Worm (Caenorhabditis elegans) whole organism, midembryonic: ENCODE data around the gene bath-4.
"Not testable (repeated sequence)": the region's sequence is repeated elsewhere in the genome, so short reads cannot be mapped to it uniquely, and the experiment has no call there.

Source experiments
- T22C8.4 ChIP-seq: fragments of 200-800 bp; sonication (Bioruptor generic); IDR thresholded peaks from 2 replicates; pipeline ENCODE4 v1.3.6; 2022; ENCODE audit warnings: missing genetic modification characterization, missing compliant biosample characterization
- cog-1 ChIP-seq: sonication (generic microtip); optimal IDR thresholded peaks from 2 replicates; lab custom pipeline; 2016; ENCODE audit warnings: missing genetic modification characterization, missing compliant biosample characterization
- flt-1 ChIP-seq: fragments of 200-800 bp; sonication (Bioruptor generic); IDR thresholded peaks from 2 replicates; pipeline ENCODE4 v1.3.6; 2022; ENCODE audit warnings: missing genetic modification characterization, missing compliant biosample characterization
- klf-2 ChIP-seq: fragments of 200-800 bp; sonication (Bioruptor generic); conservative IDR thresholded peaks from 2 replicates; pipeline ENCODE4 v1.3.6; 2022; ENCODE audit warnings: missing genetic modification reagents, missing genetic modification characterization, missing compliant biosample characterization
- med-1 ChIP-seq: sonication (generic microtip); optimal IDR thresholded peaks from 2 replicates; lab custom pipeline; 2017; ENCODE audit warnings: missing genetic modification characterization, mild to moderate bottlenecking, missing compliant biosample characterization, antibody characterized with exemption, missing genetic modification reagents; ENCODE audit not compliant: insufficient read depth
- ref-1 ChIP-seq: fragments of 200-800 bp; sonication (Bioruptor generic); conservative IDR thresholded peaks from 2 replicates; pipeline ENCODE4 v1.3.6; 2022; ENCODE audit warnings: missing genetic modification reagents, missing genetic modification characterization, missing compliant biosample characterization
- tab-1 ChIP-seq: fragments of 200-800 bp; sonication (Bioruptor generic); IDR thresholded peaks from 2 replicates; pipeline ENCODE4 v1.3.6; 2022; ENCODE audit warnings: missing genetic modification characterization, missing compliant biosample characterization
- ztf-23 ChIP-seq: fragments of 200-800 bp; sonication (Bioruptor generic); IDR thresholded peaks from 2 replicates; pipeline ENCODE4 v1.3.6; 2022; ENCODE audit warnings: missing genetic modification reagents, missing genetic modification characterization, missing compliant biosample characterization
- ztf-29 ChIP-seq: fragments of 200-800 bp; sonication (Bioruptor generic); IDR thresholded peaks from 2 replicates; pipeline ENCODE4 v1.3.6; 2022; ENCODE audit warnings: missing genetic modification reagents, missing genetic modification characterization, missing compliant biosample characterization

Gene bath-4

ce11 chrII:1917862-1918261 is at the start of gene bath-4:
Gene bath-4, minus strand, starts transcription at chrII:1917962.
- TF ChIP-seq klf-2 (GFP tag; lab: Robert Waterston, UW) (no peak), tab-1 (GFP tag; lab: Robert Waterston, UW) (no peak), ztf-29 (GFP tag; lab: Robert Waterston, UW) (no peak), ref-1 (GFP tag; lab: Robert Waterston, UW) (no peak), med-1 (GFP tag; lab: Kevin White, UChicago) (no peak), T22C8.4 (no peak), ztf-23 (GFP tag; lab: Robert Waterston, UW) (no peak), cog-1 (tag; lab: Kevin White, UChicago) (no peak), flt-1 (no peak)

DNA sequence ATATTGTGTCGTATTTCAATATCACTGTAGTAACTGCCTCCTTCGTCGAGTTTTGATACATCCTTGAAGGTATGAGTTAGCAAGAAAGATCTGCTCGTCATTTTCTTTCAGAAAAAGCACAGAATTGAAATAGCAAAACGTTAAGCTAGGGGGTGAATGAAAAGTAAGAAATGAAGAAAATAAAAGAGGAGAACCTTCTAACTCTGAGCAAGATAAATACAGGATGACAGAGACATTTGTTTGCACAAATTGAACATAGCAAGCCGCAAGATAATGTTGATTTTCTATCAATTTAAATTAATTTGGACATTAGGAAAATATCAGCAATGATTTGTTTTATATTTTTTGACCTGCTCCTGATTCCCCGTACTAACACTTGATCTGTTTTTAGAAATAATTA is 37.8 kb upstream of the bath-4 start, which contains the start of gene math-49:
Gene math-49 (minus strand): TSS at position 101 of the 400 bp plus-strand sequence.
- not testable (repeated sequence) for TF ChIP-seq ref-1 (GFP tag; lab: Robert Waterston, UW); T22C8.4; flt-1

DNA sequence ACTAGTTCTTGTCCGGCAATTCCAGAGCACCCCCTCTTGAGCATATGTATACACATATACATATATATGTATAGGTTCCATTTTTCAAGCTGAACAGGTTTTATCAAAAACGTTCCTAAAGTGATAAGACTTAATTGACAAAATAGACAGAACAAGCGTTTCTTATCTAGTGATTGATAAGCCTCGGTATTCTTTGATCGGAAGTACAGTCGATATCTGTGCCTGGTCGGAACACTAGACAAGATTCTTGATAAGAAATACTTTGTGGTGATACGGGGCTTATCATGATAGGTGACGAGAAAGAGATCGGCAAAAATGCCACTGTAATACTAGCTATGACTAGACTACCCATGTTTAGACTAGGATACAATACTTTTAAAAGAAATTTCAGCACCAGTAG is 31.4 kb upstream of the bath-4 start:
- no peak for TF ChIP-seq tab-1 (GFP tag; lab: Robert Waterston, UW)
- no peak for TF ChIP-seq ztf-29 (GFP tag; lab: Robert Waterston, UW)
- no peak for TF ChIP-seq med-1 (GFP tag; lab: Kevin White, UChicago)
- TF ChIP-seq T22C8.4: no peak
- TF ChIP-seq ztf-23 (GFP tag; lab: Robert Waterston, UW): no peak
- no peak for TF ChIP-seq ref-1 (GFP tag; lab: Robert Waterston, UW)
- no peak for TF ChIP-seq klf-2 (GFP tag; lab: Robert Waterston, UW)
- TF ChIP-seq flt-1: no peak
- TF ChIP-seq cog-1 (tag; lab: Kevin White, UChicago): no peak

ce11 chrII:1948393-1948792 is 30.6 kb upstream of the bath-4 start, which contains the start of gene ZK250.2:
Gene ZK250.2, plus strand, starts transcription at chrII:1948693.
- not testable (repeated sequence) for TF ChIP-seq flt-1; ztf-23 (GFP tag; lab: Robert Waterston, UW); ref-1 (GFP tag; lab: Robert Waterston, UW)

DNA sequence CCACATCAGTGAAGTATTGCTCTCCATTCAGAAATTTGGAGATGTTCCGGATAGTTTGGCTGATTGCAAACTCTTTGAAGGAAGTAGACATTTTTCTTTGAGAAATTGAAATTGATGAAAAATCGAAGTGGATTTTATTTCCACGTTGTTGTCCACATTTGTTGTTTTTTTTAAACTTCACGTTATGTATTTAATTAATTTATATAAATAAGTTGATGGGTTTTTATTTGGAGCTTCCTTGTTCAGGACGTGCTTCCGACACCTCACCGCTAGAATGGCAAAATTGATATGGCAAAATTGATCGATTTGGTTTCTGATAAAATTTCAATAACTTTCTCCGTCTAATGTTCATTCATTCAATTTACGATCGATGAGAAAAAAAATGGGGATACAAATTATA is 28.7 kb upstream of the bath-4 start, which contains the start of gene math-48:
Gene math-48 (minus strand): TSS at position 101 of the 400 bp plus-strand sequence.
- no peak for TF ChIP-seq flt-1
- no peak for TF ChIP-seq tab-1 (GFP tag; lab: Robert Waterston, UW)
- no peak for TF ChIP-seq cog-1 (tag; lab: Kevin White, UChicago)
- no peak for TF ChIP-seq ztf-23 (GFP tag; lab: Robert Waterston, UW)
- TF ChIP-seq ref-1 (GFP tag; lab: Robert Waterston, UW): no peak

DNA sequence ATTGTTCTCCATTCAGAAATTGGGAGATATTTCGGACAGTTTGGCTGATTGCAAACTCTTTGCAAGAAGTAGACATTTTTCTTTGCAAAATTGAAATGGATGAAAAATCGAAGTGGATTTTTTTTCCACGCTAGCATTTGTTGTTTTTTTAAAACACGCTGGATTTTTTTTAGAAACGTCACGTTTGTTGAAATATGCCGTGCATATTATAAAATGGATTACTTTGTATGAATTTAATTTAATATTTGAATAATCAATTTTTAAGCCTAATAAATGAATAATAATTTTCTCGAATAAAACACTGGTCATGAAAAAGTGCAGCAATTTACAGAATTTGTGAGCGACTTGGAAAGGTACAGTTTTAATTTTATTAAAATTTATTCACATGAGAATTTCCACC is 27.3 kb upstream of the bath-4 start, which contains the start of gene ZK250.14:
Gene ZK250.14 (minus strand): TSS at position 101 of the 400 bp plus-strand sequence.
- TF ChIP-seq T22C8.4: no peak
- TF ChIP-seq ztf-29 (GFP tag; lab: Robert Waterston, UW): no peak
- TF ChIP-seq cog-1 (tag; lab: Kevin White, UChicago): no peak
- no peak for TF ChIP-seq ref-1 (GFP tag; lab: Robert Waterston, UW)
- TF ChIP-seq flt-1: no peak
- no peak for TF ChIP-seq tab-1 (GFP tag; lab: Robert Waterston, UW)
- TF ChIP-seq ztf-23 (GFP tag; lab: Robert Waterston, UW): no peak
- TF ChIP-seq med-1 (GFP tag; lab: Kevin White, UChicago): no peak
- no peak for TF ChIP-seq klf-2 (GFP tag; lab: Robert Waterston, UW)

- TF ChIP-seq tab-1 (GFP tag; lab: Robert Waterston, UW) (no peak), flt-1 (no peak), med-1 (GFP tag; lab: Kevin White, UChicago) (no peak), klf-2 (GFP tag; lab: Robert Waterston, UW) (no peak), ztf-29 (GFP tag; lab: Robert Waterston, UW) (no peak), ztf-23 (GFP tag; lab: Robert Waterston, UW) (no peak), T22C8.4 (no peak), ref-1 (GFP tag; lab: Robert Waterston, UW) (no peak), cog-1 (tag; lab: Kevin White, UChicago) (no peak)
These were observed 21.9 kb upstream of the bath-4 start, which contains the start of gene ZK250.13 for ce11 chrII:1939652-1940051. Gene ZK250.13, minus strand, starts transcription at chrII:1939752.

- TF ChIP-seq klf-2 (GFP tag; lab: Robert Waterston, UW): no peak
- no peak for TF ChIP-seq T22C8.4
- no peak for TF ChIP-seq ztf-29 (GFP tag; lab: Robert Waterston, UW)
- no peak for TF ChIP-seq ztf-23 (GFP tag; lab: Robert Waterston, UW)
- no peak for TF ChIP-seq flt-1
- TF ChIP-seq tab-1 (GFP tag; lab: Robert Waterston, UW): no peak
These were observed 10.8 kb upstream of the bath-4 start for ce11 chrII:1928578-1928977.

DNA sequence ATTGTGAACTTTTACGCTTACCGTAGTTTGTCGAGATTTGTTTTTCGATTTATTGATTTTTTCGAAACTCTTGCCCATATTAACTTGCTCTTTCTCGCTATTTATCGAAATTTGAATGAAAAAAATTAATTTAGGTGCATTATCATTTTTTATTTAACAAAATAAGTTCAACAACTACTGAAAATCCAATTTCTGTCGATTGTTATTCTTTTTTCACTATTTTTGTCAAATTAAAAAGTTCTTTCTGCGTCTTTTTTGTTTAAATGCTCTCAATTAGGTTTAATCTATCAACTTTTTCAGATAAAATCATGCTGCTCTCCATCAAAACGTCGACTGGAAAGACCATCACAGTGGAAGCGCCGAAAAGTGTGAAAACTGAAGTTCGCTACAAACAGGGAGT is 8.4 kb upstream of the bath-4 start, which contains the start of gene F52C6.2:
Gene F52C6.2 (plus strand): TSS at position 301 of the 400 bp plus-strand sequence.
- no peak for TF ChIP-seq ref-1 (GFP tag; lab: Robert Waterston, UW)
- no peak for TF ChIP-seq tab-1 (GFP tag; lab: Robert Waterston, UW)
- no peak for TF ChIP-seq flt-1
- no peak for TF ChIP-seq ztf-23 (GFP tag; lab: Robert Waterston, UW)
- no peak for TF ChIP-seq cog-1 (tag; lab: Kevin White, UChicago)
- TF ChIP-seq klf-2 (GFP tag; lab: Robert Waterston, UW): no peak
- no peak for TF ChIP-seq ztf-29 (GFP tag; lab: Robert Waterston, UW)
- no peak for TF ChIP-seq med-1 (GFP tag; lab: Kevin White, UChicago)
- TF ChIP-seq T22C8.4: no peak

ce11 chrII:1924459-1924858 is 6.7 kb upstream of the bath-4 start, which contains the start of gene F52C6.3:
Gene F52C6.3, plus strand, starts transcription at chrII:1924759.
- no peak for TF ChIP-seq ztf-23 (GFP tag; lab: Robert Waterston, UW)
- no peak for TF ChIP-seq tab-1 (GFP tag; lab: Robert Waterston, UW)
- no peak for TF ChIP-seq ztf-29 (GFP tag; lab: Robert Waterston, UW)
- no peak for TF ChIP-seq cog-1 (tag; lab: Kevin White, UChicago)
- no peak for TF ChIP-seq flt-1
- no peak for TF ChIP-seq ref-1 (GFP tag; lab: Robert Waterston, UW)
- no peak for TF ChIP-seq med-1 (GFP tag; lab: Kevin White, UChicago)
- TF ChIP-seq T22C8.4: no peak
